Fruit fly (Drosophila melanogaster) whole organism, embryonic: ENCODE results near the gene CG15408.
A peak's percentile ranks its signal among the peaks of the same experiment; 100 is the strongest.

Experiments used
- CG10543 ChIP-seq: fragments of 200-800 bp; sonication (Bioruptor generic); optimal IDR thresholded peaks from 3 replicates; lab custom pipeline; 2017; ENCODE audit warnings: missing biosample characterization, mild to moderate bottlenecking, missing genetic modification characterization, moderate library complexity
- CG17328 ChIP-seq: fragments of 200-800 bp; sonication (Bioruptor generic); IDR thresholded peaks from 2 replicates; pipeline ENCODE4 v1.3.6; 2022; ENCODE audit warnings: missing biosample characterization, missing genetic modification characterization
- CG6683 ChIP-seq: fragments of 200-800 bp; sonication (Bioruptor generic); optimal IDR thresholded peaks from 2 replicates; lab custom pipeline; 2017; ENCODE audit warnings: missing biosample characterization, mild to moderate bottlenecking, missing genetic modification characterization, missing genetic modification reagents
- CG6813 ChIP-seq: fragments of 200-800 bp; sonication (Bioruptor generic); optimal IDR thresholded peaks from 2 replicates; lab custom pipeline; 2017; ENCODE audit warnings: missing biosample characterization, missing genetic modification characterization, mild to moderate bottlenecking, moderate library complexity, missing genetic modification reagents
- CG8944 ChIP-seq: fragments of 200-800 bp; sonication (Bioruptor generic); optimal IDR thresholded peaks from 3 replicates; lab custom pipeline; 2016; ENCODE audit warnings: missing biosample characterization, missing genetic modification characterization
- D19A ChIP-seq: fragments of 200-800 bp; optimal IDR thresholded peaks from 3 replicates; lab custom pipeline; 2019; ENCODE audit warnings: missing biosample characterization, mild to moderate bottlenecking, missing genetic modification characterization, moderate library complexity
- Eip74EF ChIP-seq, 2 experiments: fragments of 200-800 bp in 1 of 2; fragments of >200 bp in 1 of 2; sonication (Bioruptor generic) in 1 of 2; optimal IDR thresholded peaks; 2 replicates each; lab custom pipeline; 2017 to 2019; ENCODE audit warnings: missing biosample characterization in 2 of 2, missing genetic modification characterization in 2 of 2, mild to moderate bottlenecking in 1 of 2, moderate library complexity in 1 of 2
- Hmx ChIP-seq: fragments of 200-800 bp; sonication (Bioruptor generic); optimal IDR thresholded peaks from 2 replicates; lab custom pipeline; 2016; ENCODE audit warnings: missing biosample characterization, missing genetic modification characterization
- Oaz ChIP-seq: fragments of 200-800 bp; sonication (Bioruptor generic); IDR thresholded peaks from 2 replicates; pipeline ENCODE4 v1.3.6; 2022; ENCODE audit warnings: missing biosample characterization, missing genetic modification characterization
- bcd ChIP-seq: fragments of 200-800 bp; sonication (Bioruptor generic); optimal IDR thresholded peaks from 2 replicates; lab custom pipeline; 2017; ENCODE audit warnings: missing biosample characterization, mild to moderate bottlenecking, missing genetic modification characterization
- pum ChIP-seq: fragments of 200-800 bp; sonication (Bioruptor generic); optimal IDR thresholded peaks from 2 replicates; lab custom pipeline; 2016; ENCODE audit warnings: missing biosample characterization, missing genetic modification characterization

- TF ChIP-seq CG8944 (peak; percentile 60), CG6813 (GFP tag; lab: Kevin White, UChicago) (peak; percentile 60), CG17328 (peak; percentile 92), bcd (GFP tag; lab: Kevin White, UChicago) (peak; percentile 76), CG10543 (GFP tag; lab: Kevin White, UChicago) (no peak), Eip74EF (GFP tag; optimal IDR thresholded peaks at IDR 0.05; lab: Kevin White, UChicago) (peak in 1 of 2 experiments; percentile 75), Hmx (GFP tag; lab: Kevin White, UChicago) (no peak), Oaz (GFP tag; lab: Robert Waterston, UW) (peak; percentile 54; the same call in 1 of the 2 replicates), pum (peak; percentile 56), CG6683 (peak; percentile 24), D19A (tag; lab: Kevin White, UChicago) (peak; percentile 73)
Observed at dm6 chr2L:3348146-3348747, 15.6 kb downstream of the CG15408 start.
